Fruit fly (Drosophila melanogaster) whole organism, prepupa: ENCODE data around the gene ci.

Experiments
- CG6276 ChIP-seq: fragments of 200-800 bp; sonication (Bioruptor generic); optimal IDR thresholded peaks from 2 replicates; lab custom pipeline; 2017; ENCODE audit warnings: missing biosample characterization, mild to moderate bottlenecking, missing genetic modification characterization
- CG9139 ChIP-seq: fragments of 200-800 bp; sonication (Bioruptor generic); optimal IDR thresholded peaks from 3 replicates; lab custom pipeline; 2017; ENCODE audit warnings: missing biosample characterization, mild to moderate bottlenecking, missing genetic modification characterization
- Eip75B ChIP-seq: fragments of 200-800 bp; sonication (Bioruptor generic); optimal IDR thresholded peaks from 3 replicates; lab custom pipeline; 2016; ENCODE audit warnings: missing biosample characterization, missing genetic modification characterization
- Eip78C ChIP-seq: fragments of 200-800 bp; sonication (Bioruptor generic); peaks from one replicate; lab custom pipeline; 2016; ENCODE audit warnings: missing biosample characterization, missing genetic modification characterization
- Hr38 ChIP-seq: sonication (Bioruptor generic); optimal IDR thresholded peaks from 2 replicates; lab custom pipeline; 2016; ENCODE audit warnings: missing biosample characterization, missing genetic modification characterization
- acj6 ChIP-seq: fragments of 200-800 bp; sonication (Bioruptor generic); optimal IDR thresholded peaks from 3 replicates; lab custom pipeline; 2016; ENCODE audit warnings: missing biosample characterization, missing genetic modification characterization
- fkh ChIP-seq: fragments of 200-800 bp; sonication (Bioruptor generic); optimal IDR thresholded peaks from 3 replicates; lab custom pipeline; 2017; ENCODE audit warnings: missing biosample characterization, mild to moderate bottlenecking, missing genetic modification characterization, moderate library complexity
- salr ChIP-seq, 2 experiments: fragments of 200-800 bp; sonication (Bioruptor generic); optimal IDR thresholded peaks; 3 replicates each; lab custom pipeline; 2016 to 2018; ENCODE audit warnings: missing biosample characterization in 2 of 2, missing genetic modification characterization in 2 of 2, mild to moderate bottlenecking in 1 of 2

- TF ChIP-seq CG6276 (GFP tag; lab: Kevin White, UChicago) = no peak
- no peak for TF ChIP-seq CG9139 (GFP tag; lab: Kevin White, UChicago)
- TF ChIP-seq acj6 (GFP tag; lab: Kevin White, UChicago) = no peak
- TF ChIP-seq Eip75B = no peak
- TF ChIP-seq fkh (GFP tag; lab: Kevin White, UChicago) = no peak
- no peak for TF ChIP-seq salr (GFP tag; optimal IDR thresholded peaks at IDR 0.05; lab: Kevin White, UChicago)
- TF ChIP-seq Eip78C = no peak
- no peak for TF ChIP-seq Hr38
Observed at dm6 chr4:46484-46883, 10.4 kb downstream of the ci start.
